Fruit fly (Drosophila melanogaster) whole organism, prepupa: Measurements from ENCODE around the gene CG17147.

ENCODE experiments used
- Blimp-1 ChIP-seq: fragments of 200-800 bp; sonication (Bioruptor generic); optimal IDR thresholded peaks from 3 replicates; lab custom pipeline; 2017; ENCODE audit warnings: missing biosample characterization, missing genetic modification characterization, mild to moderate bottlenecking, moderate library complexity, missing genetic modification reagents
- CG10631 ChIP-seq: fragments of 200-800 bp; sonication (Bioruptor generic); optimal IDR thresholded peaks from 2 replicates; lab custom pipeline; 2016; ENCODE audit warnings: missing biosample characterization, missing genetic modification characterization
- CG10669 ChIP-seq: fragments of 200-800 bp; sonication (Bioruptor generic); optimal IDR thresholded peaks from 3 replicates; lab custom pipeline; 2018; ENCODE audit warnings: missing biosample characterization, mild to moderate bottlenecking, missing genetic modification characterization, moderate library complexity
- CG11902 ChIP-seq: fragments of 200-800 bp; sonication (Bioruptor generic); optimal IDR thresholded peaks from 3 replicates; lab custom pipeline; 2016; ENCODE audit warnings: missing biosample characterization, missing genetic modification characterization
- CG1621 ChIP-seq: fragments of 200-800 bp; sonication (Bioruptor generic); optimal IDR thresholded peaks from 3 replicates; lab custom pipeline; 2018; ENCODE audit warnings: missing biosample characterization, mild to moderate bottlenecking, missing genetic modification characterization
- CG16779 ChIP-seq: fragments of 200-800 bp; sonication (Bioruptor generic); optimal IDR thresholded peaks from 3 replicates; lab custom pipeline; 2017; ENCODE audit warnings: missing biosample characterization, mild to moderate bottlenecking, missing genetic modification characterization
- CG32006 ChIP-seq: fragments of 200-800 bp; sonication (Bioruptor generic); optimal IDR thresholded peaks from 3 replicates; lab custom pipeline; 2017; ENCODE audit warnings: missing biosample characterization, mild to moderate bottlenecking, missing genetic modification characterization
- CG3919 ChIP-seq: fragments of 200-800 bp; sonication (Bioruptor generic); optimal IDR thresholded peaks from 3 replicates; lab custom pipeline; 2016; ENCODE audit warnings: missing biosample characterization, missing genetic modification characterization
- CG6276 ChIP-seq: fragments of 200-800 bp; sonication (Bioruptor generic); optimal IDR thresholded peaks from 2 replicates; lab custom pipeline; 2017; ENCODE audit warnings: missing biosample characterization, mild to moderate bottlenecking, missing genetic modification characterization
- CG6792 ChIP-seq: fragments of 200-800 bp; sonication (Bioruptor generic); optimal IDR thresholded peaks from 3 replicates; lab custom pipeline; 2016; ENCODE audit warnings: missing biosample characterization, missing genetic modification characterization
- CG6808 ChIP-seq: fragments of 200-800 bp; sonication (Bioruptor generic); optimal IDR thresholded peaks from 3 replicates; lab custom pipeline; 2017; ENCODE audit warnings: missing biosample characterization, missing genetic modification characterization, mild to moderate bottlenecking, moderate library complexity, missing genetic modification reagents
- CG6854 ChIP-seq: fragments of 200-800 bp; sonication (Bioruptor generic); optimal IDR thresholded peaks from 2 replicates; lab custom pipeline; 2017; ENCODE audit warnings: missing biosample characterization, mild to moderate bottlenecking, missing genetic modification characterization
- CG8119 ChIP-seq: fragments of 200-800 bp; sonication (Bioruptor generic); IDR thresholded peaks from 3 replicates; pipeline ENCODE4 v1.3.6; 2022; ENCODE audit warnings: missing biosample characterization, missing genetic modification characterization
- CG8319 ChIP-seq: fragments of 200-800 bp; sonication (Bioruptor generic); optimal IDR thresholded peaks from 3 replicates; lab custom pipeline; 2016; ENCODE audit warnings: missing biosample characterization, missing genetic modification characterization
- CG9139 ChIP-seq: fragments of 200-800 bp; sonication (Bioruptor generic); optimal IDR thresholded peaks from 3 replicates; lab custom pipeline; 2017; ENCODE audit warnings: missing biosample characterization, mild to moderate bottlenecking, missing genetic modification characterization
- Eip75B ChIP-seq: fragments of 200-800 bp; sonication (Bioruptor generic); optimal IDR thresholded peaks from 3 replicates; lab custom pipeline; 2016; ENCODE audit warnings: missing biosample characterization, missing genetic modification characterization
- Ets21C ChIP-seq: fragments of 200-800 bp; sonication (Bioruptor generic); optimal IDR thresholded peaks from 3 replicates; lab custom pipeline; 2016; ENCODE audit warnings: missing biosample characterization, missing genetic modification characterization
- Ets96B ChIP-seq: fragments of 200-800 bp; optimal IDR thresholded peaks from 2 replicates; lab custom pipeline; 2019; ENCODE audit warnings: missing biosample characterization, mild to moderate bottlenecking, missing genetic modification characterization, moderate library complexity
- Gug ChIP-seq: fragments of 200-800 bp; sonication (Bioruptor generic); IDR thresholded peaks from 2 replicates; pipeline ENCODE4 v1.3.6; 2022; ENCODE audit warnings: missing biosample characterization, missing genetic modification characterization
- Lpt ChIP-seq: fragments of 200-800 bp; sonication (Bioruptor generic); optimal IDR thresholded peaks from 3 replicates; lab custom pipeline; 2016; ENCODE audit warnings: missing biosample characterization, missing genetic modification characterization
- Smox ChIP-seq: fragments of 200-800 bp; sonication (Bioruptor generic); optimal IDR thresholded peaks from 3 replicates; lab custom pipeline; 2016; ENCODE audit warnings: missing biosample characterization, missing genetic modification characterization
- Sox102F ChIP-seq: fragments of 200-800 bp; sonication (Bioruptor generic); optimal IDR thresholded peaks from 2 replicates; lab custom pipeline; 2016; ENCODE audit warnings: missing biosample characterization, mild to moderate bottlenecking, missing genetic modification characterization
- acj6 ChIP-seq: fragments of 200-800 bp; sonication (Bioruptor generic); optimal IDR thresholded peaks from 3 replicates; lab custom pipeline; 2016; ENCODE audit warnings: missing biosample characterization, missing genetic modification characterization
- cyc ChIP-seq: fragments of 200-800 bp; sonication (Bioruptor generic); optimal IDR thresholded peaks from 3 replicates; lab custom pipeline; 2016; ENCODE audit warnings: missing biosample characterization, missing genetic modification characterization
- dsx ChIP-seq: fragments of 200-800 bp; optimal IDR thresholded peaks from 3 replicates; lab custom pipeline; 2019; ENCODE audit warnings: missing biosample characterization, mild to moderate bottlenecking, missing genetic modification characterization, moderate library complexity; ENCODE audit not compliant: poor library complexity, severe bottlenecking
- eg ChIP-seq: fragments of 200-800 bp; sonication (Bioruptor generic); IDR thresholded peaks from 3 replicates; pipeline ENCODE4 v1.3.6; 2022; ENCODE audit warnings: missing biosample characterization, missing genetic modification characterization
- esn ChIP-seq: fragments of 200-800 bp; sonication (Bioruptor generic); optimal IDR thresholded peaks from 2 replicates; lab custom pipeline; 2016; ENCODE audit warnings: missing biosample characterization, mild to moderate bottlenecking, missing genetic modification characterization, moderate library complexity
- ss ChIP-seq, 2 experiments: fragments of 200-800 bp; sonication (Bioruptor generic); optimal IDR thresholded peaks; 2 replicates in 1 of 2; 3 replicates in 1 of 2; lab custom pipeline; 2017 to 2018; ENCODE audit warnings: mild to moderate bottlenecking in 2 of 2, missing biosample characterization in 2 of 2, missing genetic modification characterization in 2 of 2, moderate library complexity in 1 of 2
- vri ChIP-seq: fragments of 200-800 bp; sonication (Bioruptor generic); optimal IDR thresholded peaks from 3 replicates; lab custom pipeline; 2016; ENCODE audit warnings: missing biosample characterization, mild to moderate bottlenecking, missing genetic modification characterization

Gene CG17147

DNA sequence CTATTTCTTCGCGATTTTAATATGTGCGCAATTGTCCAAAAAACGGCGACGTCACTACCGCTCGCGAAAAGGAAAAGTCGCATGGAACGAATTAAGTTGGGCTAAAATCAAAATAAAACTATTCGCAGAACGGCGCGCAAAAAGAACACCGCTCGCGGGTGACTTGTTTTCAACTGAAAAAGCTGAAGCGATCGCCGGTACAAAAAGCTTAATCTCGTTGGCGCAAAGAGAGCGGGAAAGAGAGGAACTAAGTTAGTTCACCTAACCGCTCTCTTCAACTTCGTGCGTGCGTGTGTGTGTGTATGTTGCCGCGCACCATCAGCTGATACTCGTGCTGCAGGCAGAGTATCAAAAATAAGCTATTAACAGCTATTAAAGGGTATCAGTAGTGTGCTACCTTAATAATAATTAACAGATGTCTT is 25.6 kb upstream of the CG17147 start, which contains the start of gene CG42674:
Gene CG42674 (minus strand): TSS at position 180 of the 422 bp plus-strand sequence.
- TF ChIP-seq CG9139 (GFP tag; lab: Kevin White, UChicago): peak; percentile 16
- peak; percentile 39 for TF ChIP-seq Sox102F (GFP tag; lab: Kevin White, UChicago)
- peak; percentile 29; the same call in 1 of the 3 replicates for TF ChIP-seq eg
- TF ChIP-seq CG32006: no peak
- no peak for TF ChIP-seq CG6854 (GFP tag; lab: Kevin White, UChicago)
- peak; percentile 57 for TF ChIP-seq vri (GFP tag; lab: Kevin White, UChicago)
- TF ChIP-seq CG16779 (tag; lab: Kevin White, UChicago): peak; percentile 24

DNA sequence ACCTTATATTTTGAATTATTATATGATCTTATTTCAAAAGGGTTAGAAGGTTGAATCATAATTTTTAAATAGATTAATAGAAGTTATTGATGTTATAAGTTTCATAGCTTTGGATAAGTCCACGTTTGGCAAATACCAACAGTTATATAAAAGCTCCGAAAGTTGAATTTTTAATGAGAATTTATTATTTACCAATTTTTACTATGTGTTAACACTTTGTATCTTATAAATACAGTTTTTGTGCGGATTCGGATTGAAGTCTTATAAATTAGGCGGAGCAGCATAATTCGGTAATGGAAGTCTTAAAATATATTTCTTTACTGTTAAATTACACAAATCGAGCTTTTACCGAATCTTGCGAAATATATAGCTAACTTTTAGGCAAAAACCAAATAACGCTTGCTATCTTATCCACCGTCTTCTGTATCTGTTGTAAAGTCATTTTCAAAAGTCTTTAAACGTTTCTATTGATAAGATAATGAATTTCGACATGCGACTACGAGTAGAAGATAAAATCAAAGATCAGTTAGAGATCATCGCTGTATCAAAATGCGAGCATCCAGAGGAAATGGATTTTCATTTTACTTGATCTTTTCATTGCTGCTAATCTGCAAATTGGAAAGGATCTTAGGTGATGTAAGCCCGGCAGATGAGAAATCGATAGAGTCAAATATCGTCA is 24.0 kb upstream of the CG17147 start, which contains the start of gene CG42833:
Gene CG42833 (plus strand): TSS at position 525 of the 679 bp plus-strand sequence.
- TF ChIP-seq acj6 (GFP tag; lab: Kevin White, UChicago): no peak
- TF ChIP-seq Gug (GFP tag; lab: Robert Waterston, UW): no peak
- no peak for TF ChIP-seq Sox102F (GFP tag; lab: Kevin White, UChicago)
- no peak for TF ChIP-seq CG1621
- TF ChIP-seq esn (GFP tag; lab: Kevin White, UChicago): no peak
- TF ChIP-seq Blimp-1: no peak
- no peak for TF ChIP-seq cyc (GFP tag; lab: Kevin White, UChicago)
- TF ChIP-seq CG3919 (GFP tag; lab: Kevin White, UChicago): no peak
- no peak for TF ChIP-seq CG9139 (GFP tag; lab: Kevin White, UChicago)
- no peak for TF ChIP-seq CG8119
- no peak for TF ChIP-seq eg

DNA sequence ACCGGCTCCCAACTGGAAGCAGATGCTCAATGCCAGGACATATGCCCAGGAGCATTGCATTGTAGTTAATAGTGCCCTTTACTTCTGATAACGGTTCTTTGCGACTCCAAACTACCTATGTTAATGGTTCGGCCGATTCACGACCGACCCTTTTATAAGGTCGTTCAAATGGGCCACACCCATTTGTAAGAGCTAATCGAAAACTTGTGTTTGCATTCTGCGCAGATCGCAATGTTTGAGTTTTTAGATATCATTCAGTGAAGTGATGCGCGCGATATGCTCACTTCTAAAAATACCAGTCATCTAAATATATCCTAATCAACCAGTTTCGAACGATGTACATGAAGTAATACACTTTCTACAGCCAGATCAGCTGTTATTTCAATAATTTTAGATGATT is 22.2 kb upstream of the CG17147 start, which contains the start of gene obst-F:
Gene obst-F (minus strand): TSS at position 101 of the 400 bp plus-strand sequence.
- no peak for TF ChIP-seq CG11902
- TF ChIP-seq dsx (GFP tag; lab: Kevin White, UChicago): no peak
- no peak for TF ChIP-seq CG8119

DNA sequence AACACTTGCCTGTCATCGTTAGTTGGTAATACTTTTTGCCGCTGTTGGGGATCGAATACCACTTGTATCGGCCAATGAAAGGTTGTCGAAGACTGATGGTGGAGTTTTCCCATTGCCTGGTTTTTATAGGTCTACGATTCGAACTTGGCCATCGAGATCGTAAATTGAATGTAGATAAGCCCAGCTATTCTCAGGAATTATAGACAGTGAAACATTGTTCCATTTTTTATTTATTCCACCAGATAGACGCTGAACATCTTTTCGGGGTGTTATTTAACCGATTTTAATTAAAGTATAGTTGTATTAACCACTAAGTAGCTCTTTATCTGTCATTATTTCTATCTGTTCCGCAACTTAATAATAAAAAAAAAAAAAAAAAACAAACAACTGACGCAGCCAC is 20.1 kb upstream of the CG17147 start, which contains the start of gene CG7298:
Gene CG7298 (minus strand): TSS at position 101 of the 400 bp plus-strand sequence.
- TF ChIP-seq CG10631 (GFP tag; lab: Kevin White, UChicago) (no peak), CG6792 (GFP tag; lab: Kevin White, UChicago) (no peak), CG8119 (no peak), Smox (GFP tag; lab: Kevin White, UChicago) (no peak)

DNA sequence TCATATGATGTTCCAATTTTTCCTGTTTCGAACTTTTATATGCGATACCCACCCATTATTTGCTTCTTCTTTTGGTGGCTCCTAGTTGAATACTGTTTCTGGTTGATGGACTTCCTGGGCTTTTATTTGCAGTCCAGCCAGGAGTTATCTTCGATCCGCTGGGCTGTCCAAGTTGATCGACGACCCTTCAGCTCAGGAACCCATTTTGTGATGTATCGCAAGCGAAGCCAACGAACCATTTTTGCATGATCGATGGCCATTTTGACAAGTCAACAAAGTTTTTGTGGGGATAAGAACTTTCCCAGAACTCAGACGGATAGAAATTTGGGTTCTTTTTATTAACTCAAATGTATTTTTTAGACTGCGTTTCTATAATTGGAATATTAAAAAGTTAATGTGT is 17.8 kb upstream of the CG17147 start, which contains the start of gene CG7290:
Gene CG7290 (minus strand): TSS at position 101 of the 400 bp plus-strand sequence.
- TF ChIP-seq ss (GFP tag; optimal IDR thresholded peaks at IDR 0.05; lab: Kevin White, UChicago) (no peak), CG9139 (GFP tag; lab: Kevin White, UChicago) (no peak), Ets96B (tag; lab: Kevin White, UChicago) (no peak), CG10669 (GFP tag; lab: Kevin White, UChicago) (no peak), Gug (GFP tag; lab: Robert Waterston, UW) (no peak), CG6276 (GFP tag; lab: Kevin White, UChicago) (no peak), CG8319 (no peak), CG6808 (no peak), eg (no peak), Ets21C (no peak), Eip75B (no peak), Lpt (GFP tag; lab: Kevin White, UChicago) (no peak)
- TF ChIP-seq, all 60 proteins: peak for 0
